Worm (Caenorhabditis elegans): Measurements from ENCODE around the gene B0303.16.

- no peak for TF ChIP-seq ama-1 (optimal IDR thresholded peaks at IDR 0.05)
- TF ChIP-seq tbx-11 (GFP tag; IDR thresholded peaks at IDR 0.05): no peak
Measured at ce11 chrIII:8726019-8726894, 21.4 kb downstream of the B0303.16 start.

All from whole organism, early embryonic.